Fruit fly (Drosophila melanogaster): ENCODE data around the gene Nepl18.

The Nepl18 gene

dm6 chr3R:28845377-28845876 is 30.0 kb upstream of the Nepl18 start:
- TF ChIP-seq h (optimal IDR thresholded peaks at IDR 0.05) (no peak), insv (optimal IDR thresholded peaks at IDR 0.05) (no peak), ttk (optimal IDR thresholded peaks at IDR 0.05) (no peak), Sin3A (optimal IDR thresholded peaks at IDR 0.05) (no peak), psq (optimal IDR thresholded peaks at IDR 0.05) (no peak), Myc (optimal IDR thresholded peaks at IDR 0.05) (no peak)

DNA sequence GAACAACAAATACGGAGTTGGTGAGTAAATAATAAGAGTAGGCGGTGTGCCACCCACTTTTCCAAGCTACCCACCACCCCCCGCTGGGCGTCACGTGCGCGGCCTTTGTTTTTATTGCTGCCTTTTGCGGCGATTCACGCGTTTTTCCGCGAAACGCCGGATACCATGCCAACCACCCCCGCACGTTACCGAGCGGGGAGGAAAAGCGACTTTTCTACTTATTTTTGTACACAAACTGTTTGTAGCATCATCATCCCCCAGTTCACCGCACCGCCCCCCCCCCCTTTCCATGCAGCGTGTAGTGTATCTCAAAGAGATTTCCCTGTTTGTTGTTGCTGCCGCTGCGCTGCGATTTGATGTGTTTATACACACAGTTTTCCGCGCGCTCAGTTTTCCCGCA is 29.4 kb upstream of the Nepl18 start:
- TF ChIP-seq Sin3A (optimal IDR thresholded peaks at IDR 0.05) (no peak), psq (optimal IDR thresholded peaks at IDR 0.05) (no peak), insv (optimal IDR thresholded peaks at IDR 0.05) (no peak), h (optimal IDR thresholded peaks at IDR 0.05) (no peak), ttk (optimal IDR thresholded peaks at IDR 0.05) (no peak), Myc (optimal IDR thresholded peaks at IDR 0.05) (no peak)

- TF ChIP-seq psq (optimal IDR thresholded peaks at IDR 0.05) (no peak), h (optimal IDR thresholded peaks at IDR 0.05) (no peak), Myc (optimal IDR thresholded peaks at IDR 0.05) (no peak), Sin3A (optimal IDR thresholded peaks at IDR 0.05) (no peak), ttk (optimal IDR thresholded peaks at IDR 0.05) (no peak), insv (optimal IDR thresholded peaks at IDR 0.05) (no peak)
Observed at dm6 chr3R:28846877-28847529, 28.4 kb upstream of the Nepl18 start.

- TF ChIP-seq Sin3A (optimal IDR thresholded peaks at IDR 0.05): no peak
- TF ChIP-seq Myc (optimal IDR thresholded peaks at IDR 0.05): no peak
- TF ChIP-seq psq (optimal IDR thresholded peaks at IDR 0.05): no peak
- no peak for TF ChIP-seq h (optimal IDR thresholded peaks at IDR 0.05)
- TF ChIP-seq ttk (optimal IDR thresholded peaks at IDR 0.05): no peak
Observed at dm6 chr3R:28847547-28848316, 27.7 kb upstream of the Nepl18 start.

- TF ChIP-seq Myc (optimal IDR thresholded peaks at IDR 0.05) (no peak), insv (optimal IDR thresholded peaks at IDR 0.05) (no peak), ttk (optimal IDR thresholded peaks at IDR 0.05) (no peak), psq (optimal IDR thresholded peaks at IDR 0.05) (no peak), Sin3A (optimal IDR thresholded peaks at IDR 0.05) (no peak), h (optimal IDR thresholded peaks at IDR 0.05) (no peak)
Observed at dm6 chr3R:28848693-28849470, 26.5 kb upstream of the Nepl18 start.

DNA sequence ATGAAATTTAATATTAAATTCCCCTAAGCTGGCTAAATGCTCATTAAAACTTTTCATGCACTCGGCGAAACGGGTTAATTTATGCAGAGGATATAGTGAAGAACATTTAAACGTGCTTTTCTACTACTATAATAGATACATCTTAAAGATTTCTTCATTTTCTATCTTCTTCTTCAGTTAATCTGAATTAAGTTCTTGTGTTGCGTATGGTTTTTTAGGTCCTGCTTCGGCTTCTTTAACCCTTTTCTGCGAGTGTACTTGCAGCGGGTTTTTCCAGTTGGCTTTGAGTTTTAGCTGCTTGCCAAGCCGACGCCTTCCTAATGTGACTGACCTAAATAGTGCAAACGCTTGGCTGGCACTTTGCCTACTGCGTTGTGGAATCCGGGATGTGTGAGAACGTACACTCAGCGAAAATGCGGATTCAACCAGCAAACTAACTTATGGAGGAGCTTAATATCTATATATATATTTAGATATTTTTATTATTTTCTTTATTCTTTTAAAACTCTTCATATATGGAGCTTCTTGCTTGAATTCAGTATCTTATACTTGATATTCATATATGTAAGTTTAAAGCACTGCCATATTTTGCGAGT is 24.7 kb upstream of the Nepl18 start:
- TF ChIP-seq insv (optimal IDR thresholded peaks at IDR 0.05) (no peak), psq (optimal IDR thresholded peaks at IDR 0.05) (no peak), Myc (optimal IDR thresholded peaks at IDR 0.05) (no peak)

DNA sequence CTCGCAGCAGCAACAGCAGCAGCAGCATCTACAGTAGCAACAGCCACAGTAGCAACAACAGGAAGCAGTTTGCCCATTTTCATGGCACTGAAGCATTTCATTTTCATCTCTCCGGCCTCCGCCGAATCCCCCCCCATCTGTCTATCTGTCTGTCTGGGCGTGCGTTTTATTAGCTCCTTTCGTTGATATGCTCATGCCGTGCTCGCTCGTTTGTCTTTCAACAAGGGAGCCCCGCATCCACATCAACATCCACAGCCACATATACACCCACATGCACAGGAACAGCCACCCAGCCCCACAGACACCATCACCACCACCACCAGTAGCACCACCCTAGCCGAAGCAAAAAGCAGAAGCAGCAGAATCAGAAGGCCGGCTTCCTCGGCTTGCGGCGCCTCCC is 23.9 kb upstream of the Nepl18 start:
- TF ChIP-seq insv (optimal IDR thresholded peaks at IDR 0.05): no peak
- no peak for TF ChIP-seq h (optimal IDR thresholded peaks at IDR 0.05)
- TF ChIP-seq psq (optimal IDR thresholded peaks at IDR 0.05): no peak
- TF ChIP-seq Myc (optimal IDR thresholded peaks at IDR 0.05): no peak
- TF ChIP-seq Sin3A (optimal IDR thresholded peaks at IDR 0.05): no peak
- TF ChIP-seq ttk (optimal IDR thresholded peaks at IDR 0.05): no peak

dm6 chr3R:28851966-28852377 is 23.4 kb upstream of the Nepl18 start:
- no peak for TF ChIP-seq insv (optimal IDR thresholded peaks at IDR 0.05)
- no peak for TF ChIP-seq psq (optimal IDR thresholded peaks at IDR 0.05)
- TF ChIP-seq h (optimal IDR thresholded peaks at IDR 0.05): no peak
- no peak for TF ChIP-seq Myc (optimal IDR thresholded peaks at IDR 0.05)
- TF ChIP-seq Sin3A (optimal IDR thresholded peaks at IDR 0.05): no peak
- no peak for TF ChIP-seq ttk (optimal IDR thresholded peaks at IDR 0.05)

DNA sequence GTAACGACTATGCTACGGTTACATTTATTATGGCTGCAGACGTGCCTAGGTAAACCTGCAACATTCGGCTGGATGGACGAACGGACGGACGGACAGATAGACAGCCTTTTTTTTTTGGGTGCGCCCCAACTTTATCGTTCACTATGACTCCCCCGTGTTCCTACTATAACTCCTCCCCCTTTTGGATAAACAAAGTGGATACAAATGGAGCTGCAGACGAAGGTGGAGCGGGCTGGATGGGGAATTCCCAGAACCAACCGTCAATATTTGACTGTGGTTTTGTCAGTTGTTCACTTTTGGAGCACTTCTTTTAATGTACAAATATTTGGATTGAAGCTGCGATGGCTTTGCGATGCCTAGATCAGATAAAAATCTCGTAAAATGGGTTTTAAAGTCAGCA is 19.3 kb upstream of the Nepl18 start:
- TF ChIP-seq Myc (optimal IDR thresholded peaks at IDR 0.05) (no peak), ttk (optimal IDR thresholded peaks at IDR 0.05) (no peak), insv (optimal IDR thresholded peaks at IDR 0.05) (no peak), Sin3A (optimal IDR thresholded peaks at IDR 0.05) (no peak), h (optimal IDR thresholded peaks at IDR 0.05) (no peak), psq (optimal IDR thresholded peaks at IDR 0.05) (no peak)

DNA sequence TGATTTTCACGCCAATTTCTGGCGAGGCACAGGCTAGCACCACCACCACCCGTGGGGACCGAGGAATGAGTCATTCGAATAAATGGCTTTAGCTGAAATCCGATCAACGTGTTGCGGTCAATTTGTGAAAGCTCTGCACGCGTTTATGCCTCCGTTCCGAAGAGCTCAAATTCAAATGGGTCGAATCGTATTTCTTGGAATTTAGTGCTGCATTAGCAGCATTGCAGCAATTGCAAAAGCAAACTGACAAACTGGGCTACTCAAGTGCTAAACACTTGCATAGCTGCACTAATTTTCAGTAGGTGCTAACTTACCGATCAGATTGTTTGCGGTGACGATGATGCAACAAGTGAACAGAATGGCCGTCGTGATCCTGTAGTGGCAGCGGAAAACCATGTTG is 18.6 kb upstream of the Nepl18 start:
- TF ChIP-seq Sin3A (optimal IDR thresholded peaks at IDR 0.05) (no peak), insv (optimal IDR thresholded peaks at IDR 0.05) (no peak), psq (optimal IDR thresholded peaks at IDR 0.05) (no peak), h (optimal IDR thresholded peaks at IDR 0.05) (no peak), Myc (optimal IDR thresholded peaks at IDR 0.05) (no peak), ttk (optimal IDR thresholded peaks at IDR 0.05) (no peak)

DNA sequence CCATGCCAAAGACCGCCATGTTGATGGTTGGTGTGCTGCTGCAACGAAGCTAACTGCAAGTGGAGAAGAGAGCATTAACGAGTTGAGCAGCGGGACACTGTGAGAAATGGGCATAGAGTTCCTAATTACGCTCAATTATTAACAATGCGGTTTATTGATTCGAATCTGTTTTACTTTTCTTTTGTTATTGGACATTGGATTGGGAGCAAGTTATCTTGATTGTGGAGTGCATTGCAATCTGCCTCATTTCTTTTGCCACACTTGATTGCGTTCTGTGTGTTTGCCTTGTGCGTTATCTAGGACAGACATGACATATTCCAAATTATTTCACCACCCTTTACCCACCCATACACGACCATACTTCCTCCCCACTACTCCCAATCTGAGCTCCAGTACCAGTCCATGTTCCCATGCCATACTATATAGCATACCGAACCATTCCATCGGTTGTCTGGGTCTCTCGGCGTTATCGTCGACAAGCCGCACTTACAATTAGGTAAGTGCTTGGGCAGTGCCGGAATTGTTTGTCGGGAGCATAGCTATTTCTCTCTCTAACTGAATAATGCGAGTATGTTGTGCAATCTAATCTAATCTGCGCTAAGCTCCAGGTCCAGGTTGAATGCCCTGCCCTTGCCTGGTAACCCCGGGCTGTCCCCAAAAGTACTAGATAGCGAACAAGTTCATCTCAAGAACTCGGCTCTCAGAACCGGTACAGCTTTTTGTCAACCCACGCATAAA is 18.0 kb upstream of the Nepl18 start:
- no peak for TF ChIP-seq Sin3A (optimal IDR thresholded peaks at IDR 0.05)
- TF ChIP-seq ttk (optimal IDR thresholded peaks at IDR 0.05): no peak
- TF ChIP-seq insv (optimal IDR thresholded peaks at IDR 0.05): no peak
- TF ChIP-seq Myc (optimal IDR thresholded peaks at IDR 0.05): no peak
- TF ChIP-seq psq (optimal IDR thresholded peaks at IDR 0.05): no peak
- no peak for TF ChIP-seq h (optimal IDR thresholded peaks at IDR 0.05)
